Fruit fly (Drosophila melanogaster) whole organism, embryonic: ENCODE data around the gene BBS1.

ENCODE experiments used
- BEAF-32 ChIP-seq: fragments of 200-800 bp; sonication (Bioruptor generic); optimal IDR thresholded peaks from 3 replicates; lab custom pipeline; 2017; ENCODE audit warnings: missing biosample characterization, missing genetic modification characterization, mild to moderate bottlenecking, moderate library complexity, missing genetic modification reagents
- Blimp-1 ChIP-seq: fragments of 200-800 bp; sonication (Bioruptor generic); optimal IDR thresholded peaks from 3 replicates; lab custom pipeline; 2018; ENCODE audit warnings: missing biosample characterization, missing genetic modification characterization, mild to moderate bottlenecking, moderate library complexity, missing genetic modification reagents
- BtbVII ChIP-seq: fragments of 200-800 bp; sonication (Bioruptor generic); optimal IDR thresholded peaks from 3 replicates; lab custom pipeline; 2017; ENCODE audit warnings: missing biosample characterization, mild to moderate bottlenecking, missing genetic modification characterization
- CG11504 ChIP-seq: fragments of 200-800 bp; sonication (Bioruptor generic); optimal IDR thresholded peaks from 3 replicates; lab custom pipeline; 2019; ENCODE audit warnings: missing biosample characterization, mild to moderate bottlenecking, missing genetic modification characterization, moderate library complexity
- CG12391 ChIP-seq: fragments of 200-800 bp; sonication (Bioruptor generic); optimal IDR thresholded peaks from 3 replicates; lab custom pipeline; 2018; ENCODE audit warnings: missing biosample characterization, mild to moderate bottlenecking, missing genetic modification characterization, moderate library complexity
- CG14965 ChIP-seq: fragments of 200-800 bp; sonication (Bioruptor generic); optimal IDR thresholded peaks from 2 replicates; lab custom pipeline; 2016; ENCODE audit warnings: missing biosample characterization, missing genetic modification characterization, borderline replicate concordance
- CG15696 ChIP-seq: fragments of 200-800 bp; sonication (Bioruptor generic); optimal IDR thresholded peaks from 2 replicates; lab custom pipeline; 2019; ENCODE audit warnings: missing biosample characterization, mild to moderate bottlenecking, missing genetic modification characterization, moderate library complexity
- CG17912 ChIP-seq: fragments of 200-800 bp; sonication (Bioruptor generic); optimal IDR thresholded peaks from 2 replicates; lab custom pipeline; 2018; ENCODE audit warnings: missing biosample characterization, mild to moderate bottlenecking, missing genetic modification characterization
- CG6689 ChIP-seq: fragments of 200-800 bp; sonication (Bioruptor generic); IDR thresholded peaks from 2 replicates; pipeline ENCODE4 v1.3.6; 2022; ENCODE audit warnings: missing biosample characterization, missing genetic modification characterization
- CG7556 ChIP-seq: fragments of 200-800 bp; sonication (Bioruptor generic); optimal IDR thresholded peaks from 2 replicates; lab custom pipeline; 2017; ENCODE audit warnings: missing biosample characterization, mild to moderate bottlenecking, missing genetic modification characterization
- CG8388 ChIP-seq: fragments of 200-800 bp; sonication (Bioruptor generic); optimal IDR thresholded peaks from 2 replicates; lab custom pipeline; 2019; ENCODE audit warnings: missing biosample characterization, mild to moderate bottlenecking, missing genetic modification characterization, moderate library complexity
- CG8924 ChIP-seq: fragments of 200-800 bp; optimal IDR thresholded peaks from 3 replicates; lab custom pipeline; 2019; ENCODE audit warnings: missing biosample characterization, mild to moderate bottlenecking, missing genetic modification characterization, moderate library complexity
- Drgx ChIP-seq: fragments of 200-800 bp; sonication (Bioruptor generic); IDR thresholded peaks from 2 replicates; pipeline ENCODE4 v1.3.6; 2022; ENCODE audit warnings: missing biosample characterization, missing genetic modification characterization
- Ets65A ChIP-seq: fragments of 200-800 bp; sonication (Bioruptor generic); peaks from one replicate; lab custom pipeline; 2016; ENCODE audit warnings: missing biosample characterization, missing genetic modification characterization
- H15 ChIP-seq: fragments of 200-800 bp; sonication (Bioruptor generic); IDR thresholded peaks from 3 replicates; pipeline ENCODE4 v1.3.6; 2022; ENCODE audit warnings: missing biosample characterization, missing genetic modification characterization
- HLH4C ChIP-seq: fragments of 200-800 bp; sonication (Bioruptor generic); IDR thresholded peaks from 3 replicates; pipeline ENCODE4 v1.3.6; 2022; ENCODE audit warnings: missing biosample characterization, missing genetic modification characterization; ENCODE audit not compliant: partially characterized antibody
- Hr78 ChIP-seq, 2 experiments: fragments of 200-800 bp in 1 of 2; fragments of >200 bp in 1 of 2; sonication (Bioruptor generic) in 1 of 2; optimal IDR thresholded peaks; 2 replicates each; lab custom pipeline; 2017 to 2019; ENCODE audit warnings: missing biosample characterization in 2 of 2, missing genetic modification characterization in 2 of 2, mild to moderate bottlenecking in 1 of 2, moderate library complexity in 1 of 2
- MESR4 ChIP-seq: fragments of 200-800 bp; sonication (Bioruptor generic); optimal IDR thresholded peaks from 2 replicates; lab custom pipeline; 2018; ENCODE audit warnings: missing biosample characterization, mild to moderate bottlenecking, missing genetic modification characterization, moderate library complexity
- Meics ChIP-seq: fragments of 200-800 bp; sonication (Bioruptor generic); optimal IDR thresholded peaks from 2 replicates; lab custom pipeline; 2017; ENCODE audit warnings: missing biosample characterization, mild to moderate bottlenecking, missing genetic modification characterization
- Oli ChIP-seq: fragments of 200-800 bp; sonication (Bioruptor generic); optimal IDR thresholded peaks from 2 replicates; lab custom pipeline; 2018; ENCODE audit warnings: missing biosample characterization, mild to moderate bottlenecking, missing genetic modification characterization, moderate library complexity
- Sox102F ChIP-seq: fragments of 200-800 bp; sonication (Bioruptor generic); optimal IDR thresholded peaks from 2 replicates; lab custom pipeline; 2018; ENCODE audit warnings: missing biosample characterization, mild to moderate bottlenecking, missing genetic modification characterization, moderate library complexity
- TFAM ChIP-seq: fragments of 200-800 bp; sonication (Bioruptor generic); optimal IDR thresholded peaks from 2 replicates; lab custom pipeline; 2017; ENCODE audit warnings: missing biosample characterization, missing genetic modification characterization, inconsistent platforms
- az2 ChIP-seq: fragments of 200-800 bp; sonication (Bioruptor generic); optimal IDR thresholded peaks from 3 replicates; lab custom pipeline; 2016; ENCODE audit warnings: missing biosample characterization, missing genetic modification characterization
- bsh ChIP-seq, 2 experiments: fragments of 200-800 bp; sonication (Bioruptor generic); optimal IDR thresholded peaks; 2 replicates each; lab custom pipeline; 2017 to 2018; ENCODE audit warnings: mild to moderate bottlenecking in 2 of 2, missing biosample characterization in 2 of 2, missing genetic modification characterization in 2 of 2, moderate library complexity in 1 of 2
- cg ChIP-seq: fragments of 200-800 bp; sonication (Bioruptor generic); optimal IDR thresholded peaks from 3 replicates; lab custom pipeline; 2019; ENCODE audit warnings: missing biosample characterization, mild to moderate bottlenecking, missing genetic modification characterization, moderate library complexity
- chinmo ChIP-seq: fragments of 200-800 bp; sonication (Bioruptor generic); IDR thresholded peaks from 4 replicates; pipeline ENCODE4 v1.3.6; 2022; ENCODE audit warnings: missing biosample characterization, missing genetic modification characterization; ENCODE audit not compliant: partially characterized antibody
- ci ChIP-seq: fragments of 200-800 bp; sonication (Bioruptor generic); IDR thresholded peaks from 3 replicates; pipeline ENCODE4 v1.3.6; 2022; ENCODE audit warnings: missing biosample characterization, missing genetic modification characterization
- crp ChIP-seq, 2 experiments: fragments of 200-800 bp; sonication (Bioruptor generic); optimal IDR thresholded peaks; 2 replicates in 1 of 2; 3 replicates in 1 of 2; lab custom pipeline; 2017; ENCODE audit warnings: missing biosample characterization in 2 of 2, missing genetic modification characterization in 2 of 2, mild to moderate bottlenecking in 1 of 2, moderate library complexity in 1 of 2
- cwo ChIP-seq: fragments of 200-800 bp; sonication (Bioruptor generic); optimal IDR thresholded peaks from 3 replicates; lab custom pipeline; 2017; ENCODE audit warnings: missing biosample characterization, missing genetic modification characterization, mild to moderate bottlenecking, moderate library complexity, missing genetic modification reagents
- dmrt11E ChIP-seq: fragments of 200-800 bp; sonication (Bioruptor generic); optimal IDR thresholded peaks from 3 replicates; lab custom pipeline; 2018; ENCODE audit warnings: missing biosample characterization, mild to moderate bottlenecking, missing genetic modification characterization, moderate library complexity
- fd96Cb ChIP-seq: fragments of 200-800 bp; sonication (Bioruptor generic); optimal IDR thresholded peaks from 2 replicates; lab custom pipeline; 2018; ENCODE audit warnings: missing biosample characterization, mild to moderate bottlenecking, missing genetic modification characterization, moderate library complexity
- gem ChIP-seq: fragments of 200-800 bp; sonication (Bioruptor generic); optimal IDR thresholded peaks from 2 replicates; lab custom pipeline; 2019; ENCODE audit warnings: missing biosample characterization, mild to moderate bottlenecking, missing genetic modification characterization, moderate library complexity
- nmo ChIP-seq: fragments of 200-800 bp; sonication (Bioruptor generic); optimal IDR thresholded peaks from 2 replicates; lab custom pipeline; 2018; ENCODE audit warnings: missing biosample characterization, mild to moderate bottlenecking, missing genetic modification characterization, moderate library complexity
- oc ChIP-seq: fragments of 200-800 bp; sonication (Bioruptor generic); optimal IDR thresholded peaks from 2 replicates; lab custom pipeline; 2018; ENCODE audit warnings: missing biosample characterization, mild to moderate bottlenecking, missing genetic modification characterization, moderate library complexity
- row ChIP-seq: fragments of 200-800 bp; sonication (Bioruptor generic); IDR thresholded peaks from 3 replicates; pipeline ENCODE4 v1.3.6; 2022; ENCODE audit warnings: missing biosample characterization, missing genetic modification characterization
- sens ChIP-seq: fragments of 200-800 bp; sonication (Bioruptor generic); peaks from one replicate; lab custom pipeline; 2016; ENCODE audit warnings: missing biosample characterization, missing genetic modification characterization
- stwl ChIP-seq: fragments of 200-800 bp; sonication (Bioruptor generic); optimal IDR thresholded peaks from 3 replicates; lab custom pipeline; 2018; ENCODE audit warnings: missing biosample characterization, mild to moderate bottlenecking, missing genetic modification characterization, moderate library complexity
- tio ChIP-seq: fragments of 200-800 bp; sonication (Bioruptor generic); optimal IDR thresholded peaks from 2 replicates; lab custom pipeline; 2017; ENCODE audit warnings: missing biosample characterization, missing genetic modification characterization, inconsistent platforms
- twi ChIP-seq: fragments of 200-800 bp; optimal IDR thresholded peaks from 2 replicates; lab custom pipeline; 2019; ENCODE audit warnings: missing biosample characterization, mild to moderate bottlenecking, missing genetic modification characterization, moderate library complexity
- usp ChIP-seq: fragments of >200 bp; optimal IDR thresholded peaks from 2 replicates; lab custom pipeline; 2017; ENCODE audit warnings: missing biosample characterization, missing genetic modification characterization
- vvl ChIP-seq: fragments of 200-800 bp; sonication (Bioruptor generic); IDR thresholded peaks from 2 replicates; pipeline ENCODE4 v1.3.6; 2022; ENCODE audit warnings: missing biosample characterization, missing genetic modification characterization
- z ChIP-seq: fragments of 200-800 bp; sonication (Bioruptor generic); IDR thresholded peaks from 3 replicates; pipeline ENCODE4 v1.3.6; 2022; ENCODE audit warnings: missing biosample characterization, missing genetic modification characterization
- zf30C ChIP-seq: fragments of 200-800 bp; sonication (Bioruptor generic); optimal IDR thresholded peaks from 3 replicates; lab custom pipeline; 2018; ENCODE audit warnings: missing biosample characterization, mild to moderate bottlenecking, missing genetic modification characterization

BBS1 gene

dm6 chr3L:7143283-7143682, 17.6 kb downstream of the BBS1 start:
- TF ChIP-seq BEAF-32 (no peak), stwl (tag; lab: Kevin White, UChicago) (peak; percentile 40), z (GFP tag; lab: Robert Waterston, UW) (peak; percentile 6; the same call in 1 of the 3 replicates)
- TF ChIP-seq, all 482 proteins: peak for 2

dm6 chr3L:7147796-7148195, 22.1 kb downstream of the BBS1 start:
- TF ChIP-seq Oli (tag; lab: Kevin White, UChicago) (no peak), Drgx (GFP tag; lab: Robert Waterston, UW) (peak; percentile 56; the same call in 1 of the 2 replicates), sens (GFP tag; lab: Kevin White, UChicago) (peak; percentile 63), Hr78 (GFP tag; optimal IDR thresholded peaks at IDR 0.05; lab: Kevin White, UChicago) (no peak)

- TF ChIP-seq Meics (GFP tag; lab: Kevin White, UChicago) (no peak), HLH4C (GFP tag; lab: Robert Waterston, UW) (0 out of 3 replicates have a peak, but pooled peaks have one; percentile 26), BtbVII (GFP tag; lab: Kevin White, UChicago) (no peak), cg (GFP tag; lab: Kevin White, UChicago) (peak; percentile 64), chinmo (GFP tag; lab: Robert Waterston, UW) (0 out of 4 replicates have a peak, but pooled peaks have one; percentile 18), twi (peak; percentile 22), CG14965 (GFP tag; lab: Kevin White, UChicago) (no peak), oc (tag; lab: Kevin White, UChicago) (peak; percentile 24)
- TF ChIP-seq, all 482 proteins: peak for 5
Observed at dm6 chr3L:7149388-7149787, 23.7 kb downstream of the BBS1 start.

- TF ChIP-seq CG6689 (GFP tag; lab: Robert Waterston, UW), result no peak
- TF ChIP-seq CG7556 (GFP tag; lab: Kevin White, UChicago), result no peak
- peak; percentile 53 for TF ChIP-seq zf30C (GFP tag; lab: Kevin White, UChicago)
- peak; percentile 58 for TF ChIP-seq Sox102F
- peak; percentile 8 for TF ChIP-seq fd96Cb
- no peak for TF ChIP-seq MESR4 (GFP tag; lab: Kevin White, UChicago)
- peak; percentile 16 for TF ChIP-seq CG8924 (tag; lab: Kevin White, UChicago)
- peak; percentile 12 for TF ChIP-seq az2
- TF ChIP-seq vvl (GFP tag; lab: Robert Waterston, UW), result 0 out of 2 replicates have a peak, but pooled peaks have one; percentile 18
- TF ChIP-seq CG11504 (tag; lab: Kevin White, UChicago), result peak; percentile 38
- TF ChIP-seq gem, result peak; percentile 5
- peak; percentile 25; the same call in 1 of the 3 replicates for TF ChIP-seq row (GFP tag; lab: Robert Waterston, UW)
- TF ChIP-seq H15 (GFP tag; lab: Robert Waterston, UW), result no peak
- no peak for TF ChIP-seq tio
- TF ChIP-seq CG8388, result peak; percentile 22
- peak; percentile 47 for TF ChIP-seq dmrt11E
- TF ChIP-seq CG17912, result no peak
- TF ChIP-seq cwo (GFP tag; lab: Kevin White, UChicago), result no peak
- peak; percentile 50 to 76 for TF ChIP-seq bsh (GFP tag; optimal IDR thresholded peaks at IDR 0.05; lab: Kevin White, UChicago)
- peak; percentile 65 for TF ChIP-seq Drgx (GFP tag; lab: Robert Waterston, UW)
- peak; percentile 16 for TF ChIP-seq Ets65A (GFP tag; lab: Kevin White, UChicago)
- TF ChIP-seq ci (GFP tag; lab: Robert Waterston, UW), result peak; percentile 68; the same call in 1 of the 3 replicates
- no peak for TF ChIP-seq TFAM
- no peak for TF ChIP-seq usp (GFP tag; lab: Kevin White, UChicago)
- peak; percentile 21 for TF ChIP-seq Blimp-1
- TF ChIP-seq crp (GFP tag; optimal IDR thresholded peaks at IDR 0.05; lab: Kevin White, UChicago), result no peak
- TF ChIP-seq CG15696 (tag; lab: Kevin White, UChicago), result no peak
- TF ChIP-seq nmo (GFP tag; lab: Kevin White, UChicago), result peak; percentile 31
- TF ChIP-seq CG12391 (tag; lab: Kevin White, UChicago), result peak; percentile 16
Observed at dm6 chr3L:7149827-7150226, 24.1 kb downstream of the BBS1 start.
